Worm (Caenorhabditis elegans) whole organism, L2 larva: ENCODE results near the gene lury-1.

Experiments
- ZK546.5 ChIP-seq: sonication (generic microtip); optimal IDR thresholded peaks from 2 replicates; lab custom pipeline; 2017; ENCODE audit warnings: missing biosample characterization, missing genetic modification characterization
- ceh-82 ChIP-seq: fragments of 150-350 bp; optimal IDR thresholded peaks from 2 replicates; lab custom pipeline; 2014; ENCODE audit warnings: missing biosample characterization, missing genetic modification characterization
- crh-2 ChIP-seq: sonication (generic microtip); optimal IDR thresholded peaks from 2 replicates; lab custom pipeline; 2017; ENCODE audit warnings: missing biosample characterization, missing genetic modification characterization
- egl-27 ChIP-seq: sonication (generic microtip); optimal IDR thresholded peaks from 3 replicates; lab custom pipeline; 2017; ENCODE audit warnings: missing biosample characterization, missing genetic modification reagents, missing genetic modification characterization
- mdl-1 ChIP-seq, 2 experiments: fragments of 150-350 bp in 1 of 2; sonication (generic microtip) in 1 of 2; optimal IDR thresholded peaks; 2 replicates each; lab custom pipeline; 2017; ENCODE audit warnings: missing biosample characterization in 2 of 2, missing genetic modification characterization in 2 of 2
- nhr-11 ChIP-seq: fragments of 150-350 bp; optimal IDR thresholded peaks from 2 replicates; lab custom pipeline; 2014; ENCODE audit warnings: missing biosample characterization, missing genetic modification characterization
- nhr-77 ChIP-seq: fragments of 150-350 bp; optimal IDR thresholded peaks from 2 replicates; lab custom pipeline; 2014; ENCODE audit warnings: missing biosample characterization, missing genetic modification characterization
- ztf-11 ChIP-seq: sonication (generic microtip); optimal IDR thresholded peaks from 2 replicates; lab custom pipeline; 2017; ENCODE audit warnings: missing biosample characterization, missing genetic modification characterization

ce11 chrIII:12230195-12230594 lies 44.0 kb downstream of the lury-1 start:
- no peak for TF ChIP-seq mdl-1 (tag; optimal IDR thresholded peaks at IDR 0.05; lab: Kevin White, UChicago)
- no peak for TF ChIP-seq ztf-11 (tag; lab: Kevin White, UChicago)
- no peak for TF ChIP-seq ceh-82 (tag; lab: Kevin White, UChicago)
- no peak for TF ChIP-seq crh-2 (tag; lab: Kevin White, UChicago)
- TF ChIP-seq egl-27, result no peak
- TF ChIP-seq ZK546.5 (tag; lab: Kevin White, UChicago), result no peak
- no peak for TF ChIP-seq nhr-77 (tag; lab: Kevin White, UChicago)
- no peak for TF ChIP-seq nhr-11
